Worm (Caenorhabditis elegans) whole organism, L4 larva: Measurements from ENCODE around the gene R13A1.5.

ENCODE experiments used
- R02D3.7 ChIP-seq: fragments of 150-350 bp; sonication (generic microtip); optimal IDR thresholded peaks from 3 replicates; lab custom pipeline; 2014; ENCODE audit warnings: missing biosample characterization, missing genetic modification characterization
- mdt-29 ChIP-seq: fragments of 200-800 bp; sonication (Bioruptor generic); IDR thresholded peaks from 2 replicates; pipeline ENCODE4 v1.3.6; 2022; ENCODE audit warnings: missing genetic modification reagents, missing genetic modification characterization, missing compliant biosample characterization

Gene R13A1.5

DNA sequence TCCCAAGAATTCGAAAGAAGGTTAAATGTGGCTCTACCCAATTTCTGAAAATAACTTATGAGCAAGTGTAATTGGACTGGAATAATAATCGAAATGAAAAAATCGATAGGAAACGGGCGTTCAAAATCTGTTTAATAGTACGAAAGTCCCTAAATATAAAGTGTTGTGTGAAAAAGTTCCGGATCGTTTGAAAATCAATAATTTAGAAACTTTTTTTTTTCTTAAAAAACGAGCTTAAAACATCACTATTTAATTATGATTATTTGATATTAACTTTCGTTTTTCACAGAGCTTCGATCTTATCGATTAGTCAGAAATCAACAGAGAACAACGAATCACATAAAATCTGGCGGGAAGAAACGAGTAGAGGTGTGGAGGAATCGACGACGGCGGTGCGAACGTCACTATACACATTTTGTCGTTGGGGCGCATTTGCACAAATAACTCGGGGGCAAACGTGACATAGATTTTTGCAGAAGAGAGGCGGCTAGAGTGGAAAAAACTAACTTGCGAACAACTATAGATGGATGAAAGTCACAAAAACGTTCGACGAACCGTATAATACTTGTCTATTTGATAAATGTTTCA, 46.9 kb downstream of the R13A1.5 start, which contains the start of gene hecd-1 (continued):
- TF ChIP-seq mdt-29 (no peak), R02D3.7 (no peak)
